ENCODE assay signal across 4 worm cellular contexts in genomic region chrX:8499721-8500120, ce11.
TF ChIP-seq lines count a peak whose summit lies in the region.

grd-14 (plus strand) TSS chrX:8500021.

TF ChIP-seq in whole organism, L2 larva, 48 proteins besides CTCF, POLR2A, EP300 and RAD21:
- TF ChIP-seq nhr-25 (tag; optimal IDR thresholded peaks at IDR 0.05; lab: Kevin White, UChicago): peak; percentile 32
- no peak for TF ChIP-seq ceh-16 (tag; optimal IDR thresholded peaks at IDR 0.05; lab: Kevin White, UChicago)
- no peak for TF ChIP-seq sma-9 (GFP tag; optimal IDR thresholded peaks at IDR 0.05; lab: Kevin White, UChicago)
- TF ChIP-seq sma-9 (tag; optimal IDR thresholded peaks at IDR 0.05; lab: Kevin White, UChicago): no peak
- no peak for TF ChIP-seq lin-11 (tag; optimal IDR thresholded peaks at IDR 0.05; lab: Kevin White, UChicago)
- TF ChIP-seq mab-5 (tag; optimal IDR thresholded peaks at IDR 0.05; lab: Kevin White, UChicago): no peak
- TF ChIP-seq gmeb-1 (tag; optimal IDR thresholded peaks at IDR 0.05; lab: Kevin White, UChicago): no peak

TF ChIP-seq in whole organism, L3 larva, 47 proteins besides CTCF, POLR2A, EP300 and RAD21:
- TF ChIP-seq ztf-11 (tag; optimal IDR thresholded peaks at IDR 0.05; lab: Kevin White, UChicago): no peak
- TF ChIP-seq lin-39 (tag; optimal IDR thresholded peaks at IDR 0.05; lab: Kevin White, UChicago): no peak
- no peak for TF ChIP-seq nhr-23 (tag; optimal IDR thresholded peaks at IDR 0.05; lab: Kevin White, UChicago)
- no peak for TF ChIP-seq nhr-77 (tag; optimal IDR thresholded peaks at IDR 0.05; lab: Kevin White, UChicago)
- TF ChIP-seq eor-1 (tag; optimal IDR thresholded peaks at IDR 0.05; lab: Kevin White, UChicago): no peak
- no peak for TF ChIP-seq nhr-237 (tag; optimal IDR thresholded peaks at IDR 0.05; lab: Kevin White, UChicago)
- peak; percentile 60 for TF ChIP-seq nhr-25 (tag; optimal IDR thresholded peaks at IDR 0.05; lab: Kevin White, UChicago)

TF ChIP-seq in whole organism, L4 larva, 104 proteins besides CTCF, POLR2A, EP300 and RAD21:
- no peak for TF ChIP-seq F10B5.3 (tag; optimal IDR thresholded peaks at IDR 0.05; lab: Kevin White, UChicago)
- no peak for TF ChIP-seq sdz-12 (GFP tag; optimal IDR thresholded peaks at IDR 0.05; lab: Kevin White, UChicago)
- no peak for TF ChIP-seq dmd-8 (GFP tag; IDR thresholded peaks at IDR 0.05; lab: Robert Waterston, UW)
- TF ChIP-seq Y75B8A.6 (GFP tag; IDR thresholded peaks at IDR 0.05; lab: Robert Waterston, UW): no peak
- peak; percentile 13 for TF ChIP-seq aha-1 (tag; lab: Kevin White, UChicago)
- TF ChIP-seq pqm-1 (tag; optimal IDR thresholded peaks at IDR 0.05; lab: Kevin White, UChicago): no peak
- TF ChIP-seq mxl-2 (GFP tag; conservative IDR thresholded peaks at IDR 0.05; lab: Robert Waterston, UW): no peak

TF ChIP-seq in whole organism, midembryonic, 9 proteins besides CTCF, POLR2A, EP300 and RAD21:
- TF ChIP-seq ztf-29 (GFP tag; IDR thresholded peaks at IDR 0.05; lab: Robert Waterston, UW) (no peak), ztf-23 (GFP tag; IDR thresholded peaks at IDR 0.05; lab: Robert Waterston, UW) (0 out of 2 replicates have a peak, but pooled peaks have one; percentile 9), ref-1 (GFP tag; conservative IDR thresholded peaks at IDR 0.05; lab: Robert Waterston, UW) (no peak)

Comparison
In these comparisons a context has a peak if more than half of its experiments do, and no peak if none do; other contexts are left out.
1. Of the 23 proteins assayed by ChIP-seq in both whole organism, L4 larva and whole organism, L2 larva: peak only in whole organism, L4 larva: none; only in whole organism, L2 larva: nhr-25; in both: none; in neither: 22.